Fruit fly (Drosophila melanogaster): ENCODE measurements around the gene Acox3.

The Acox3 gene

DNA sequence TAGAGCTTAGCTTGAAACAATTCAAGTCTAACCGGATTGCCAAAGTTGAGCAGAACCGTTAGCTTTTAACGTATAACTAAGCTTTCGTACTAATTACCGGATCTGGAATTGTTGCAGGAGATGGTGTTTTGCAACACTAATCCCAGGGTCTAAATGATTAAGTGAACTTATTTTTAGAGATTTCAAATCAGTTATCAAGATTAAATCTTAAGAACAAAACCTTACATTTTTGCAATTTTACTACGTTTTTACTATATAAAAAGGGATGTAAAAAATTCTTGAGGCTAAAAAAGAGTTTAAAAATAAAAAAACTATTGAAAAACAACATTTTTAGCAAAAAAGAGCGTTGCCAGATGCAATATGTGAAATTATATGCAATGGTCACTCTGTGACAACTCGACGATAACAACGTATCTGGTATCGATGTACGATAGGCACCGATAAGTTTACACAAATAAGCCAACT lies 40.5 kb upstream of the Acox3 start, which contains the start of the genes KFase and epsilonCOP (continued):
- TF ChIP-seq trh (GFP tag; optimal IDR thresholded peaks at IDR 0.05) (no peak), stwl (tag; optimal IDR thresholded peaks at IDR 0.05) (peak; percentile 100), Oaz (GFP tag; IDR thresholded peaks at IDR 0.05) (no peak), tll (GFP tag; optimal IDR thresholded peaks at IDR 0.05) (no peak), CG32772 (GFP tag; IDR thresholded peaks at IDR 0.05) (no peak), CG6254 (GFP tag; optimal IDR thresholded peaks at IDR 0.05) (peak; percentile 36), dmrt99B (tag; optimal IDR thresholded peaks at IDR 0.05) (peak; percentile 43), CG15479 (GFP tag; optimal IDR thresholded peaks at IDR 0.05) (no peak), CG9932 (GFP tag; IDR thresholded peaks at IDR 0.05) (peak; percentile 59), gfzf (GFP tag; optimal IDR thresholded peaks at IDR 0.05) (peak; percentile 59), CG18764 (GFP tag; optimal IDR thresholded peaks at IDR 0.05) (peak; percentile 20), CG1024 (GFP tag; IDR thresholded peaks at IDR 0.05) (no peak), tx (GFP tag; optimal IDR thresholded peaks at IDR 0.05) (peak; percentile 50), CG14667 (GFP tag; IDR thresholded peaks at IDR 0.05) (no peak), Max (GFP tag; optimal IDR thresholded peaks at IDR 0.05) (no peak), ERR (GFP tag; optimal IDR thresholded peaks at IDR 0.05) (peak; percentile 43), ac (GFP tag; optimal IDR thresholded peaks at IDR 0.05) (no peak), CG1529 (GFP tag; optimal IDR thresholded peaks at IDR 0.05) (no peak), corto (GFP tag; optimal IDR thresholded peaks at IDR 0.05) (no peak), run (tag; optimal IDR thresholded peaks at IDR 0.05) (no peak), zen (tag; optimal IDR thresholded peaks at IDR 0.05) (peak; percentile 86), sens (GFP tag) (peak; percentile 93), fd64A (GFP tag; optimal IDR thresholded peaks at IDR 0.05) (no peak), ap (GFP tag; IDR thresholded peaks at IDR 0.05) (0 out of 2 replicates have a peak, but pooled peaks have one; percentile 21), crol (GFP tag; IDR thresholded peaks at IDR 0.05) (no peak), esg (GFP tag; conservative IDR thresholded peaks at IDR 0.05) (no peak), Ets65A (GFP tag) (peak; percentile 95), CG18476 (GFP tag; optimal IDR thresholded peaks at IDR 0.05) (peak; percentile 38), CG10543 (GFP tag; optimal IDR thresholded peaks at IDR 0.05) (peak; percentile 59), CG8765 (GFP tag; IDR thresholded peaks at IDR 0.05) (no peak), CG9817 (tag; optimal IDR thresholded peaks at IDR 0.05) (peak; percentile 46), CG17568 (GFP tag; optimal IDR thresholded peaks at IDR 0.05) (no peak), CG11560 (tag; IDR thresholded peaks at IDR 0.05) (no peak), CG2116 (GFP tag; optimal IDR thresholded peaks at IDR 0.05) (peak; percentile 93), CG10321 (GFP tag; IDR thresholded peaks at IDR 0.05) (no peak), Fer1 (GFP tag; optimal IDR thresholded peaks at IDR 0.05) (peak; percentile 74), BtbVII (GFP tag; optimal IDR thresholded peaks at IDR 0.05) (peak; percentile 36), rib (GFP tag; IDR thresholded peaks at IDR 0.05) (0 out of 2 replicates have a peak, but pooled peaks have one; percentile 30), Chrac-16 (GFP tag; optimal IDR thresholded peaks at IDR 0.05) (peak; percentile 35), nerfin-1 (tag; optimal IDR thresholded peaks at IDR 0.05) (peak; percentile 22), Bdp1 (GFP tag; optimal IDR thresholded peaks at IDR 0.05) (peak; percentile 9), Atf3 (GFP tag; optimal IDR thresholded peaks at IDR 0.05) (peak; percentile 20), Atf-2 (GFP tag; optimal IDR thresholded peaks at IDR 0.05) (peak; percentile 23), CG4360 (GFP tag; IDR thresholded peaks at IDR 0.05) (no peak), dysf (GFP tag; IDR thresholded peaks at IDR 0.05) (no peak), fd96Cb (tag; optimal IDR thresholded peaks at IDR 0.05) (peak; percentile 1), CG10267 (tag; optimal IDR thresholded peaks at IDR 0.05) (peak; percentile 95), cas (GFP tag; IDR thresholded peaks at IDR 0.05) (no peak), z (GFP tag; IDR thresholded peaks at IDR 0.05) (no peak), CG13123 (GFP tag; optimal IDR thresholded peaks at IDR 0.05) (peak; percentile 59), Dref (GFP tag; IDR thresholded peaks at IDR 0.05) (peak; percentile 85), sqz (GFP tag; optimal IDR thresholded peaks at IDR 0.05) (peak; percentile 53)

Measured in whole organism, embryonic.